Worm (Caenorhabditis elegans) whole organism, L3 larva: Measurements from ENCODE around the gene ZK177.12.

Experiments
- ceh-16 ChIP-seq: sonication (generic microtip); optimal IDR thresholded peaks from 2 replicates; lab custom pipeline; 2017; ENCODE audit warnings: missing biosample characterization, missing genetic modification characterization
- elt-3 ChIP-seq, 3 experiments: fragments of 150-350 bp in 1 of 3; sonication (generic microtip) in 2 of 3; optimal IDR thresholded peaks; 2 replicates in 2 of 3; 4 replicates in 1 of 3; lab custom pipeline; 2014 to 2017; ENCODE audit warnings: missing biosample characterization in 3 of 3, missing genetic modification characterization in 3 of 3
- nhr-25 ChIP-seq: sonication (generic microtip); optimal IDR thresholded peaks from 2 replicates; lab custom pipeline; 2017; ENCODE audit warnings: missing biosample characterization, missing genetic modification characterization
- unc-39 ChIP-seq: sonication (generic microtip); optimal IDR thresholded peaks from 4 replicates; lab custom pipeline; 2017; ENCODE audit warnings: missing biosample characterization, missing genetic modification characterization

DNA sequence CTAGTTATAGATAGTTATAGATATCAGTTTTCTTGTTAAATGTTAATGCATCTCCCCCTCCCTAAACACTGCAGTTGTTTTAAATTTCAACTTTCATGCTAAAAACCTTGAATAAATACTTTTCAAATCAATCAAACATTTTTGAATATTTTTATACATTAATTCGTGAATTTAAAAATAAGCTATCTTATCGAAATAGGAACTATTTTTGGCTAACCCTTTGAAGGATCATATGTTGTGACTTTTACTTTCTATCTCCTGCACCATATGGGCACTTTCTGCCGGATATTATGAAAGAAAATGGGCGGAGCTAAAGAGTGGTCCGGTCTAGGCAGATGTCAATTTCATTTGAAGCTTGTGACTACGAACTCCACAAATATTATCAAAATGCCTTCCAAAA, 1.1 kb downstream of the ZK177.12 start, which contains the start of gene ZK177.11:
- TF ChIP-seq nhr-25 (tag; lab: Kevin White, UChicago), result no peak
- no peak for TF ChIP-seq ceh-16 (tag; lab: Kevin White, UChicago)
- TF ChIP-seq elt-3 (tag; optimal IDR thresholded peaks at IDR 0.05; lab: Kevin White, UChicago), result no peak
- TF ChIP-seq unc-39, result no peak
